Worm (Caenorhabditis elegans) whole organism, young adult: ENCODE measurements around the gene lsd-1.

Experiments used
- B0019.2 ChIP-seq: fragments of 200-800 bp; sonication (Bioruptor generic); conservative IDR thresholded peaks from 2 replicates; pipeline ENCODE4 v1.3.6; 2022; ENCODE audit warnings: missing genetic modification reagents, missing genetic modification characterization, missing compliant biosample characterization
- B0261.1 ChIP-seq: sonication (generic microtip); optimal IDR thresholded peaks from 2 replicates; lab custom pipeline; 2016; ENCODE audit warnings: mild to moderate bottlenecking, missing genetic modification characterization, moderate library complexity, missing compliant biosample characterization
- B0336.3 ChIP-seq: fragments of 200-800 bp; sonication (Bioruptor generic); IDR thresholded peaks from 2 replicates; pipeline ENCODE4 v1.3.6; 2022; ENCODE audit warnings: missing genetic modification characterization, missing compliant biosample characterization
- F10E7.11 ChIP-seq: sonication (generic microtip); optimal IDR thresholded peaks from 2 replicates; lab custom pipeline; 2017; ENCODE audit warnings: mild to moderate bottlenecking, missing genetic modification characterization, moderate library complexity, missing compliant biosample characterization
- F39B2.1 ChIP-seq: fragments of 200-800 bp; sonication (Bioruptor generic); IDR thresholded peaks from 2 replicates; pipeline ENCODE4 v1.3.6; 2022; ENCODE audit warnings: missing genetic modification reagents, missing genetic modification characterization, missing compliant biosample characterization
- K11D2.4 ChIP-seq: fragments of 200-800 bp; sonication (Bioruptor generic); IDR thresholded peaks from 2 replicates; pipeline ENCODE4 v1.3.6; 2022; ENCODE audit warnings: missing genetic modification reagents, missing genetic modification characterization, missing compliant biosample characterization
- K12H6.12 ChIP-seq: fragments of 200-800 bp; sonication (Bioruptor generic); optimal IDR thresholded peaks from 2 replicates; lab custom pipeline; 2018; ENCODE audit warnings: mild to moderate bottlenecking, missing genetic modification characterization, missing compliant biosample characterization
- T07F8.4 ChIP-seq: sonication (generic microtip); optimal IDR thresholded peaks from 2 replicates; lab custom pipeline; 2016; ENCODE audit warnings: mild to moderate bottlenecking, missing genetic modification characterization, moderate library complexity, missing compliant biosample characterization
- Y56A3A.18 ChIP-seq: fragments of 200-800 bp; sonication (Bioruptor generic); IDR thresholded peaks from 2 replicates; pipeline ENCODE4 v1.3.6; 2022; ENCODE audit warnings: missing genetic modification reagents, missing genetic modification characterization, missing compliant biosample characterization
- Y67H2A.10 ChIP-seq: fragments of 200-800 bp; sonication (Bioruptor generic); conservative IDR thresholded peaks from 2 replicates; pipeline ENCODE4 v1.3.6; 2022; ENCODE audit warnings: missing genetic modification reagents, missing genetic modification characterization, missing compliant biosample characterization
- Y95B8A.8 ChIP-seq: fragments of 200-800 bp; sonication (Bioruptor generic); IDR thresholded peaks from 2 replicates; pipeline ENCODE4 v1.3.6; 2022; ENCODE audit warnings: missing genetic modification reagents, missing genetic modification characterization, missing compliant biosample characterization
- ZK185.1 ChIP-seq: sonication (generic microtip); optimal IDR thresholded peaks from 2 replicates; lab custom pipeline; 2016; ENCODE audit warnings: mild to moderate bottlenecking, missing genetic modification characterization, missing compliant biosample characterization; ENCODE audit not compliant: poor library complexity, severe bottlenecking
- bed-1 ChIP-seq: fragments of 200-800 bp; sonication (Bioruptor generic); IDR thresholded peaks from 2 replicates; pipeline ENCODE4 v1.3.6; 2022; ENCODE audit warnings: missing genetic modification reagents, missing genetic modification characterization, missing compliant biosample characterization
- ccch-3 ChIP-seq: fragments of 200-800 bp; sonication (Bioruptor generic); optimal IDR thresholded peaks from 2 replicates; lab custom pipeline; 2018; ENCODE audit warnings: mild to moderate bottlenecking, missing genetic modification characterization, missing compliant biosample characterization
- cebp-1 ChIP-seq, 2 experiments: fragments of 200-800 bp in 1 of 2; sonication (Bioruptor generic) in 1 of 2; sonication (generic microtip) in 1 of 2; IDR thresholded peaks in 1 of 2; optimal IDR thresholded peaks in 1 of 2; 2 replicates each; pipeline versions ENCODE4 v1.3.6 to Lab custom; 2017 to 2022; ENCODE audit warnings: missing compliant biosample characterization in 2 of 2, missing genetic modification characterization in 2 of 2, mild to moderate bottlenecking in 1 of 2, missing genetic modification reagents in 1 of 2, moderate library complexity in 1 of 2
- ceh-27 ChIP-seq: fragments of 200-800 bp; sonication (Bioruptor generic); optimal IDR thresholded peaks from 2 replicates; lab custom pipeline; 2018; ENCODE audit warnings: mild to moderate bottlenecking, missing genetic modification characterization, moderate library complexity, missing compliant biosample characterization
- ceh-40 ChIP-seq: fragments of 200-800 bp; sonication (Bioruptor generic); IDR thresholded peaks from 2 replicates; pipeline ENCODE4 v1.3.6; 2022; ENCODE audit warnings: missing genetic modification characterization, missing compliant biosample characterization
- ceh-79 ChIP-seq: sonication (generic microtip); optimal IDR thresholded peaks from 2 replicates; lab custom pipeline; 2017; ENCODE audit warnings: mild to moderate bottlenecking, missing genetic modification characterization, missing compliant biosample characterization
- dox-1 ChIP-seq: fragments of 200-800 bp; sonication (Bioruptor generic); IDR thresholded peaks from 2 replicates; pipeline ENCODE4 v1.3.6; 2022; ENCODE audit warnings: missing genetic modification reagents, missing genetic modification characterization, missing compliant biosample characterization
- egl-18 ChIP-seq: fragments of 200-800 bp; sonication (Bioruptor generic); IDR thresholded peaks from 2 replicates; pipeline ENCODE4 v1.3.6; 2022; ENCODE audit warnings: missing genetic modification reagents, missing genetic modification characterization, missing compliant biosample characterization
- egl-44 ChIP-seq: fragments of 200-800 bp; sonication (Bioruptor generic); IDR thresholded peaks from 2 replicates; pipeline ENCODE4 v1.3.6; 2022; ENCODE audit warnings: missing genetic modification reagents, missing genetic modification characterization, missing compliant biosample characterization
- hsf-1 ChIP-seq: fragments of 200-800 bp; sonication (Bioruptor generic); IDR thresholded peaks from 2 replicates; pipeline ENCODE4 v1.3.6; 2022; ENCODE audit warnings: missing genetic modification reagents, missing genetic modification characterization, missing compliant biosample characterization
- lag-1 ChIP-seq: fragments of 200-800 bp; sonication (Bioruptor generic); IDR thresholded peaks from 2 replicates; pipeline ENCODE4 v1.3.6; 2022; ENCODE audit warnings: missing genetic modification reagents, missing genetic modification characterization, missing compliant biosample characterization
- let-526 ChIP-seq: fragments of 200-800 bp; sonication (Bioruptor generic); IDR thresholded peaks from 2 replicates; pipeline ENCODE4 v1.3.6; 2022; ENCODE audit warnings: missing genetic modification reagents, missing genetic modification characterization, missing compliant biosample characterization
- lin-26 ChIP-seq: fragments of 200-800 bp; sonication (Bioruptor generic); IDR thresholded peaks from 2 replicates; pipeline ENCODE4 v1.3.6; 2022; ENCODE audit warnings: missing genetic modification reagents, missing genetic modification characterization, missing compliant biosample characterization
- lin-54 ChIP-seq: fragments of 200-800 bp; sonication (Bioruptor generic); optimal IDR thresholded peaks from 2 replicates; lab custom pipeline; 2018; ENCODE audit warnings: mild to moderate bottlenecking, missing genetic modification characterization, missing compliant biosample characterization
- lsl-1 ChIP-seq: fragments of 200-800 bp; sonication (Bioruptor generic); optimal IDR thresholded peaks from 2 replicates; lab custom pipeline; 2018; ENCODE audit warnings: mild to moderate bottlenecking, missing genetic modification characterization, moderate library complexity, missing compliant biosample characterization
- madf-3 ChIP-seq: fragments of 200-800 bp; sonication (Bioruptor generic); IDR thresholded peaks from 2 replicates; pipeline ENCODE4 v1.3.6; 2022; ENCODE audit warnings: missing genetic modification reagents, missing genetic modification characterization, missing compliant biosample characterization
- mcd-1 ChIP-seq: fragments of 200-800 bp; sonication (Bioruptor generic); IDR thresholded peaks from 2 replicates; pipeline ENCODE4 v1.3.6; 2022; ENCODE audit warnings: missing genetic modification reagents, missing genetic modification characterization, missing compliant biosample characterization
- mel-28 ChIP-seq: sonication (generic microtip); optimal IDR thresholded peaks from 2 replicates; lab custom pipeline; 2016; ENCODE audit warnings: borderline replicate concordance, mild to moderate bottlenecking, missing genetic modification characterization, missing compliant biosample characterization
- mes-4 ChIP-seq: sonication (generic microtip); optimal IDR thresholded peaks from 2 replicates; lab custom pipeline; 2016; ENCODE audit warnings: missing genotype, missing genetic modification characterization, missing compliant biosample characterization
- nfyb-1 ChIP-seq: fragments of 200-800 bp; sonication (Bioruptor generic); IDR thresholded peaks from 2 replicates; pipeline ENCODE4 v1.3.6; 2022; ENCODE audit warnings: missing genetic modification reagents, missing genetic modification characterization, missing compliant biosample characterization
- rcor-1 ChIP-seq: fragments of 200-800 bp; sonication (Bioruptor generic); IDR thresholded peaks from 2 replicates; pipeline ENCODE4 v1.3.6; 2022; ENCODE audit warnings: missing genetic modification reagents, missing genetic modification characterization, missing compliant biosample characterization
- repo-1 ChIP-seq: sonication (generic microtip); optimal IDR thresholded peaks from 2 replicates; lab custom pipeline; 2017; ENCODE audit warnings: mild to moderate bottlenecking, missing genetic modification characterization, missing compliant biosample characterization
- sea-2 ChIP-seq: fragments of 200-800 bp; sonication (Bioruptor generic); IDR thresholded peaks from 2 replicates; pipeline ENCODE4 v1.3.6; 2022; ENCODE audit warnings: missing genetic modification characterization, missing compliant biosample characterization
- snpc-1.3 ChIP-seq: sonication (generic microtip); optimal IDR thresholded peaks from 2 replicates; lab custom pipeline; 2017; ENCODE audit warnings: missing genetic modification characterization, mild to moderate bottlenecking, missing compliant biosample characterization, antibody characterized with exemption, moderate library complexity, missing genotype, missing genetic modification reagents; ENCODE audit not compliant: insufficient read depth
- snpc-4 ChIP-seq, 5 experiments: fragments of 150-350 bp in 1 of 5; sonication (generic microtip) in 4 of 5; optimal IDR thresholded peaks; 2 replicates each; lab custom pipeline; 2014 to 2018; ENCODE audit warnings: missing genetic modification characterization in 5 of 5, missing biosample characterization in 3 of 5, antibody characterized with exemption in 2 of 5, mild to moderate bottlenecking in 2 of 5, missing compliant biosample characterization in 2 of 5, missing genotype in 2 of 5, moderate library complexity in 2 of 5, missing genetic modification reagents in 1 of 5
- tlf-1 ChIP-seq: fragments of 200-800 bp; sonication (Bioruptor generic); optimal IDR thresholded peaks from 2 replicates; lab custom pipeline; 2018; ENCODE audit warnings: mild to moderate bottlenecking, missing genetic modification characterization, missing compliant biosample characterization
- unc-130 ChIP-seq: sonication (generic microtip); optimal IDR thresholded peaks from 2 replicates; lab custom pipeline; 2016; ENCODE audit warnings: missing genetic modification reagents, missing genetic modification characterization, missing compliant biosample characterization
- unc-62 ChIP-seq: fragments of 150-350 bp; optimal IDR thresholded peaks from 2 replicates; lab custom pipeline; 2014; ENCODE audit warnings: missing biosample characterization, missing genetic modification reagents, missing genetic modification characterization
- xnd-1 ChIP-seq: sonication (generic microtip); optimal IDR thresholded peaks from 2 replicates; lab custom pipeline; 2016; ENCODE audit warnings: missing genotype, missing genetic modification reagents, missing genetic modification characterization, missing compliant biosample characterization
- zim-3 ChIP-seq: sonication (generic microtip); optimal IDR thresholded peaks from 2 replicates; lab custom pipeline; 2017; ENCODE audit warnings: mild to moderate bottlenecking, missing genetic modification characterization, moderate library complexity, missing compliant biosample characterization
- ztf-18 ChIP-seq: sonication (generic microtip); optimal IDR thresholded peaks from 2 replicates; lab custom pipeline; 2016; ENCODE audit warnings: missing genotype, mild to moderate bottlenecking, missing genetic modification characterization, missing compliant biosample characterization
- ztf-25 ChIP-seq: fragments of 200-800 bp; sonication (Bioruptor generic); IDR thresholded peaks from 2 replicates; pipeline ENCODE4 v1.3.6; 2022; ENCODE audit warnings: missing genetic modification reagents, missing genetic modification characterization, missing compliant biosample characterization
- ztf-26 ChIP-seq: sonication (generic microtip); optimal IDR thresholded peaks from 2 replicates; lab custom pipeline; 2017; ENCODE audit warnings: missing genetic modification characterization, missing compliant biosample characterization

The lsd-1 gene

DNA sequence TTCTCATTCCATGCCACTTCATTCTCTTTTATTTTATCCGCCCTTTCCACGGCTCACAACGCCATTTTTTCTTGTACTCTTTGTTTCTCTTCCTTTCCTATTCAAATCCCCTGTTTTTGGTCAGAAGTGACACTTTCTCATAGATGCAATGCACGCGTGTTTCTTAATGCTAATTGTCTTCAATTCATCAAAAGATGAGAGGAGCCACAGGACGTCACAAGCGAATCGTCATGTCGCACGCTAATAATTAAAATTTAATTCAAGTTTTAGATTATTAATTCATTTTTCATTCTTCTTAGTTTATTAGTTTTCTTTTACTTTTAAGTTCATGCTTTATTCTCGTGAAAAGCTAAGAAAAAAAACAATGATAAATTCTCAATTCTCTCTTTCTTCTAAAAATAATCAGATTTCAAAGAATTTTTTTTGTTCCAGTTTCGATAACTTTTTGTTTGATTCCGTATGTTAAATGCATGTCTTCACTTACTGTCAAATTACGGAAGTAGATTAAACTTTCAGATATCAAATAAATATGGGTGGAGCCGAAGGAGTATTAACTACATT, 27.8 kb upstream of the lsd-1 start, which contains the start of gene Y62H9A.14:
TSS of gene Y62H9A.14 (plus strand) at position 511 of the 561 bp plus-strand sequence.
- TF ChIP-seq bed-1 = no peak
- no peak for TF ChIP-seq mel-28 (tag; lab: Kevin White, UChicago)

DNA sequence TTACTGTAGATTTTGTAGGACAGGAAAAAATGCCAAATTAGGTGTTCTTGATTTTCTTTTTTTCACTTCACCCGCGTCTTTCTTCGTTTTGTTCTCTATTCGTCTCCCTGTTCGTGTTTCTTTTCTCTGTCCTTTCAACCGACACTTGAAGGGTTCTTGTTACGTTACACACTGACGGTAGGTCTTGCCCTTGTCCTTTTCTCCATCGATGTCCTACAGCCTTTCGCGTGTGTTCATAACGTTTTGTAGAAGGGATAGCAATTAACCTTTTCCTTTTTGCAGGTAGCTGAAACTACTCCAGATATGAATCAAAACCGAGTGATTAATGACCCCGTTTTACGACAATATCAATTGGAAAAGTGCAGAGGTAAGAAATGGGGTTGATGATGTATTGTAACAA, 24.5 kb upstream of the lsd-1 start, which contains the start of gene F55G7.1:
TSS of gene F55G7.1 (plus strand) at position 276 of the 400 bp plus-strand sequence.
- TF ChIP-seq lag-1 (no peak), cebp-1 (GFP tag; IDR thresholded peaks at IDR 0.05; lab: Robert Waterston, UW) (no peak), cebp-1 (tag; optimal IDR thresholded peaks at IDR 0.05; lab: Kevin White, UChicago) (no peak), lin-54 (GFP tag; lab: Kevin White, UChicago) (no peak), sea-2 (GFP tag; lab: Robert Waterston, UW) (no peak), Y56A3A.18 (peak; percentile 63; the same call in 1 of the 2 replicates), T07F8.4 (tag; lab: Kevin White, UChicago) (no peak), tlf-1 (no peak), nfyb-1 (GFP tag; lab: Robert Waterston, UW) (no peak), lsl-1 (GFP tag; lab: Kevin White, UChicago) (no peak), Y95B8A.8 (GFP tag; lab: Robert Waterston, UW) (no peak), egl-18 (GFP tag; lab: Robert Waterston, UW) (no peak), mes-4 (tag; lab: Kevin White, UChicago) (no peak), unc-62 (GFP tag; lab: Kevin White, UChicago) (no peak), mcd-1 (GFP tag; lab: Robert Waterston, UW) (no peak), K12H6.12 (tag; lab: Kevin White, UChicago) (no peak), unc-130 (GFP tag; lab: Kevin White, UChicago) (no peak), repo-1 (tag; lab: Kevin White, UChicago) (no peak), ztf-25 (no peak), madf-3 (GFP tag; lab: Robert Waterston, UW) (no peak), dox-1 (peak; percentile 71; the same call in 1 of the 2 replicates), ceh-27 (GFP tag; lab: Kevin White, UChicago) (peak; percentile 60), ZK185.1 (tag; lab: Kevin White, UChicago) (peak; percentile 34), B0336.3 (GFP tag; lab: Robert Waterston, UW) (no peak), ccch-3 (no peak), B0261.1 (tag; lab: Kevin White, UChicago) (peak; percentile 28), ceh-79 (tag; lab: Kevin White, UChicago) (no peak), rcor-1 (no peak), ztf-26 (peak; percentile 71), ztf-18 (tag; lab: Kevin White, UChicago) (no peak), hsf-1 (no peak), bed-1 (no peak), ceh-40 (GFP tag; lab: Robert Waterston, UW) (no peak), let-526 (GFP tag; lab: Robert Waterston, UW) (no peak), F39B2.1 (GFP tag; lab: Robert Waterston, UW) (no peak), lin-26 (GFP tag; lab: Robert Waterston, UW) (no peak), K11D2.4 (peak; percentile 56; the same call in 1 of the 2 replicates), xnd-1 (tag; lab: Kevin White, UChicago) (no peak), snpc-1.3 (no peak), Y67H2A.10 (GFP tag; lab: Robert Waterston, UW) (no peak), egl-44 (no peak), zim-3 (tag; lab: Kevin White, UChicago) (no peak), B0019.2 (GFP tag; lab: Robert Waterston, UW) (no peak), F10E7.11 (no peak), snpc-4 (GFP tag; optimal IDR thresholded peaks at IDR 0.05; lab: Kevin White, UChicago) (no peak), snpc-4 (tag; optimal IDR thresholded peaks at IDR 0.05; lab: Kevin White, UChicago) (peak in 2 of 4 experiments; percentile 19 to 82)
